Fruit fly (Drosophila melanogaster) whole organism, pupa: ENCODE measurements around the gene hng3.

Experiments
- CG12605 ChIP-seq: fragments of 200-800 bp; sonication (Bioruptor generic); IDR thresholded peaks from 2 replicates; pipeline ENCODE4 v1.3.6; 2022; ENCODE audit warnings: missing biosample characterization, missing genetic modification characterization
- CG15710 ChIP-seq: fragments of 200-800 bp; sonication (Bioruptor generic); optimal IDR thresholded peaks from 2 replicates; lab custom pipeline; 2018; ENCODE audit warnings: missing biosample characterization, mild to moderate bottlenecking, missing genetic modification characterization, moderate library complexity
- CG32121 ChIP-seq: fragments of 200-800 bp; sonication (Bioruptor generic); IDR thresholded peaks from 2 replicates; pipeline ENCODE4 v1.3.6; 2022; ENCODE audit warnings: missing biosample characterization, missing genetic modification characterization
- CG9948 ChIP-seq: fragments of 200-800 bp; sonication (Bioruptor generic); optimal IDR thresholded peaks from 2 replicates; lab custom pipeline; 2018; ENCODE audit warnings: missing biosample characterization, mild to moderate bottlenecking, missing genetic modification characterization, moderate library complexity
- D1 ChIP-seq: fragments of 200-800 bp; sonication (Bioruptor generic); optimal IDR thresholded peaks from 2 replicates; lab custom pipeline; 2018; ENCODE audit warnings: missing biosample characterization, mild to moderate bottlenecking, missing genetic modification characterization, moderate library complexity
- EcR ChIP-seq: fragments of 200-800 bp; sonication (Bioruptor generic); optimal IDR thresholded peaks from 3 replicates; lab custom pipeline; 2019; ENCODE audit warnings: missing biosample characterization, missing genetic modification characterization, mild to moderate bottlenecking, moderate library complexity, missing genetic modification reagents
- Pif1A ChIP-seq: fragments of 200-800 bp; sonication (Bioruptor generic); optimal IDR thresholded peaks from 3 replicates; lab custom pipeline; 2016; ENCODE audit warnings: missing biosample characterization, missing genetic modification characterization
- rn ChIP-seq: fragments of 200-800 bp; sonication (Bioruptor generic); IDR thresholded peaks from 2 replicates; pipeline ENCODE4 v1.3.6; 2022; ENCODE audit warnings: missing biosample characterization, missing genetic modification characterization

DNA sequence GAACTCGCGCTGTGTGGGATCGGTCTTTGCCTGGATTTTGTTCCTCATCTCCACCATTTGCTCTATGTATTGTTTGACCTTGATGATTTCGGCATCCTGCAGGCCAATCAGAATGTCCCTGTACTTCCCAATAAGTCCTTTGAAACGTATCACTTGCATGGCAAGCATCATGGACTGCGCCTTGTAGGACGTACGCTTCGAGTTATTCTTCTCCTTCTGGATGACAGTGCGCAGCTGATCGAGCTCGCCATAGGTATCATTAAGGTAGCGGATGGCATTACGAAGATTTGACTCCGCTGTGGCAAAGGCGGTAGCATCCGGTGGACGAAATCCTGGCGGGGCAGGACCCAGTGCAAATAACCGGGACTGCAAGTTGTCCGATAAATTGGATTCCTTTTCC, 45.4 kb downstream of the hng3 start:
- TF ChIP-seq rn (no peak), CG15710 (tag; lab: Kevin White, UChicago) (no peak), D1 (tag; lab: Kevin White, UChicago) (no peak), EcR (GFP tag; lab: Kevin White, UChicago) (no peak), Pif1A (GFP tag; lab: Kevin White, UChicago) (no peak), CG32121 (GFP tag; lab: Robert Waterston, UW) (no peak), CG12605 (GFP tag; lab: Robert Waterston, UW) (no peak), CG9948 (tag; lab: Kevin White, UChicago) (no peak)
